Worm (Caenorhabditis elegans) whole organism, midembryonic: ENCODE results near the gene F47G9.4.

ENCODE experiments used
- T22C8.4 ChIP-seq: fragments of 200-800 bp; sonication (Bioruptor generic); IDR thresholded peaks from 2 replicates; pipeline ENCODE4 v1.3.6; 2022; ENCODE audit warnings: missing genetic modification characterization, missing compliant biosample characterization
- cog-1 ChIP-seq: sonication (generic microtip); optimal IDR thresholded peaks from 2 replicates; lab custom pipeline; 2016; ENCODE audit warnings: missing genetic modification characterization, missing compliant biosample characterization
- flt-1 ChIP-seq: fragments of 200-800 bp; sonication (Bioruptor generic); IDR thresholded peaks from 2 replicates; pipeline ENCODE4 v1.3.6; 2022; ENCODE audit warnings: missing genetic modification characterization, missing compliant biosample characterization
- klf-2 ChIP-seq: fragments of 200-800 bp; sonication (Bioruptor generic); conservative IDR thresholded peaks from 2 replicates; pipeline ENCODE4 v1.3.6; 2022; ENCODE audit warnings: missing genetic modification reagents, missing genetic modification characterization, missing compliant biosample characterization
- med-1 ChIP-seq: sonication (generic microtip); optimal IDR thresholded peaks from 2 replicates; lab custom pipeline; 2017; ENCODE audit warnings: missing genetic modification characterization, mild to moderate bottlenecking, missing compliant biosample characterization, antibody characterized with exemption, missing genetic modification reagents; ENCODE audit not compliant: insufficient read depth
- ref-1 ChIP-seq: fragments of 200-800 bp; sonication (Bioruptor generic); conservative IDR thresholded peaks from 2 replicates; pipeline ENCODE4 v1.3.6; 2022; ENCODE audit warnings: missing genetic modification reagents, missing genetic modification characterization, missing compliant biosample characterization
- tab-1 ChIP-seq: fragments of 200-800 bp; sonication (Bioruptor generic); IDR thresholded peaks from 2 replicates; pipeline ENCODE4 v1.3.6; 2022; ENCODE audit warnings: missing genetic modification characterization, missing compliant biosample characterization
- ztf-23 ChIP-seq: fragments of 200-800 bp; sonication (Bioruptor generic); IDR thresholded peaks from 2 replicates; pipeline ENCODE4 v1.3.6; 2022; ENCODE audit warnings: missing genetic modification reagents, missing genetic modification characterization, missing compliant biosample characterization
- ztf-29 ChIP-seq: fragments of 200-800 bp; sonication (Bioruptor generic); IDR thresholded peaks from 2 replicates; pipeline ENCODE4 v1.3.6; 2022; ENCODE audit warnings: missing genetic modification reagents, missing genetic modification characterization, missing compliant biosample characterization

The F47G9.4 gene

ce11 chrV:11341130-11341675, 19.6 kb upstream of the F47G9.4 start:
- TF ChIP-seq klf-2 (GFP tag; lab: Robert Waterston, UW): peak; percentile 62; the same call in 1 of the 2 replicates
- TF ChIP-seq cog-1 (tag; lab: Kevin White, UChicago): no peak

ce11 chrV:11336877-11337276, 15.3 kb upstream of the F47G9.4 start:
- TF ChIP-seq cog-1 (tag; lab: Kevin White, UChicago): no peak
- no peak for TF ChIP-seq ref-1

ce11 chrV:11335757-11336418, 14.3 kb upstream of the F47G9.4 start:
- TF ChIP-seq med-1 (GFP tag; lab: Kevin White, UChicago) (no peak), cog-1 (tag; lab: Kevin White, UChicago) (no peak), ztf-23 (GFP tag; lab: Robert Waterston, UW) (no peak), ref-1 (no peak), klf-2 (GFP tag; lab: Robert Waterston, UW) (no peak), ztf-29 (no peak), T22C8.4 (GFP tag; lab: Robert Waterston, UW) (no peak)

ce11 chrV:11334193-11334592, 12.6 kb upstream of the F47G9.4 start, which contains the start of gene T02E9.6:
Gene T02E9.6 (minus strand): TSS chrV:11334293.
- TF ChIP-seq cog-1 (tag; lab: Kevin White, UChicago) (no peak), med-1 (GFP tag; lab: Kevin White, UChicago) (no peak), ref-1 (no peak), klf-2 (GFP tag; lab: Robert Waterston, UW) (no peak), T22C8.4 (GFP tag; lab: Robert Waterston, UW) (no peak), ztf-23 (GFP tag; lab: Robert Waterston, UW) (no peak), ztf-29 (no peak), tab-1 (no peak), flt-1 (GFP tag; lab: Robert Waterston, UW) (no peak)

- TF ChIP-seq T22C8.4 (GFP tag; lab: Robert Waterston, UW) (peak; percentile 26; the same call in 1 of the 2 replicates), ztf-29 (0 out of 2 replicates have a peak, but pooled peaks have one; percentile 41)
Measured at ce11 chrV:11331811-11332210, 10.2 kb upstream of the F47G9.4 start.

ce11 chrV:11329100-11329499, 7.5 kb upstream of the F47G9.4 start, which contains the start of gene F47G9.6:
Gene F47G9.6 (plus strand): TSS chrV:11329400.
- TF ChIP-seq klf-2 (GFP tag; lab: Robert Waterston, UW): no peak
- TF ChIP-seq ztf-29: no peak
- no peak for TF ChIP-seq ztf-23 (GFP tag; lab: Robert Waterston, UW)
- no peak for TF ChIP-seq tab-1
- TF ChIP-seq cog-1 (tag; lab: Kevin White, UChicago): no peak
- TF ChIP-seq med-1 (GFP tag; lab: Kevin White, UChicago): no peak
- TF ChIP-seq ref-1: no peak
- TF ChIP-seq flt-1 (GFP tag; lab: Robert Waterston, UW): no peak
- no peak for TF ChIP-seq T22C8.4 (GFP tag; lab: Robert Waterston, UW)

- TF ChIP-seq ref-1 (no peak), med-1 (GFP tag; lab: Kevin White, UChicago) (no peak), ztf-29 (no peak), tab-1 (no peak), cog-1 (tag; lab: Kevin White, UChicago) (no peak), T22C8.4 (GFP tag; lab: Robert Waterston, UW) (0 out of 2 replicates have a peak, but pooled peaks have one; percentile 25), ztf-23 (GFP tag; lab: Robert Waterston, UW) (peak; percentile 63; the same call in 1 of the 2 replicates), flt-1 (GFP tag; lab: Robert Waterston, UW) (peak; percentile 55; the same call in 1 of the 2 replicates)
Measured at ce11 chrV:11326914-11327367, 5.3 kb upstream of the F47G9.4 start, which contains the start of gene tmed-10. Gene tmed-10 (minus strand): TSS chrV:11326964.

ce11 chrV:11323720-11324119, 2.1 kb upstream of the F47G9.4 start, which contains the start of gene str-141:
Gene str-141 (minus strand): TSS chrV:11323820.
- TF ChIP-seq med-1 (GFP tag; lab: Kevin White, UChicago) (no peak), ref-1 (no peak), T22C8.4 (GFP tag; lab: Robert Waterston, UW) (no peak), ztf-23 (GFP tag; lab: Robert Waterston, UW) (no peak), tab-1 (no peak), flt-1 (GFP tag; lab: Robert Waterston, UW) (no peak), ztf-29 (no peak), klf-2 (GFP tag; lab: Robert Waterston, UW) (no peak), cog-1 (tag; lab: Kevin White, UChicago) (no peak)

- TF ChIP-seq tab-1 (no peak), klf-2 (GFP tag; lab: Robert Waterston, UW) (no peak), med-1 (GFP tag; lab: Kevin White, UChicago) (no peak), ztf-23 (GFP tag; lab: Robert Waterston, UW) (no peak), T22C8.4 (GFP tag; lab: Robert Waterston, UW) (no peak), cog-1 (tag; lab: Kevin White, UChicago) (no peak)
Measured at ce11 chrV:11320860-11321259, 756 bp downstream of the F47G9.4 start.

- TF ChIP-seq klf-2 (GFP tag; lab: Robert Waterston, UW): no peak
- no peak for TF ChIP-seq ztf-29
- no peak for TF ChIP-seq T22C8.4 (GFP tag; lab: Robert Waterston, UW)
- TF ChIP-seq ref-1: no peak
- no peak for TF ChIP-seq cog-1 (tag; lab: Kevin White, UChicago)
Measured at ce11 chrV:11316801-11317200, 4.8 kb downstream of the F47G9.4 start, which contains the start of gene cutl-18. Gene cutl-18 (minus strand): TSS chrV:11316901.
